Worm (Caenorhabditis elegans) whole organism, L4 larva: Measurements from ENCODE around the gene Y46G5A.36.
A peak's percentile ranks its signal among the peaks of the same experiment; 100 is the strongest.

Source experiments
- F10B5.3 ChIP-seq: sonication (generic microtip); optimal IDR thresholded peaks from 2 replicates; lab custom pipeline; 2016; ENCODE audit warnings: mild to moderate bottlenecking, missing genetic modification characterization, missing compliant biosample characterization
- F37D6.2 ChIP-seq: sonication (generic microtip); optimal IDR thresholded peaks from 2 replicates; lab custom pipeline; 2016; ENCODE audit warnings: mild to moderate bottlenecking, missing genetic modification characterization, missing compliant biosample characterization
- F49E8.2 ChIP-seq: sonication (generic microtip); optimal IDR thresholded peaks from 2 replicates; lab custom pipeline; 2016; ENCODE audit warnings: missing compliant biosample characterization, mild to moderate bottlenecking, missing genetic modification characterization, borderline replicate concordance
- Y75B8A.6 ChIP-seq: fragments of 200-800 bp; sonication (Bioruptor generic); IDR thresholded peaks from 2 replicates; pipeline ENCODE4 v1.3.6; 2022; ENCODE audit warnings: missing genetic modification reagents, missing genetic modification characterization, missing compliant biosample characterization
- ZK337.2 ChIP-seq: fragments of 200-800 bp; sonication (Bioruptor generic); IDR thresholded peaks from 2 replicates; pipeline ENCODE4 v1.3.6; 2022; ENCODE audit warnings: missing genetic modification reagents, missing genetic modification characterization, missing compliant biosample characterization
- ZK546.5 ChIP-seq, 2 experiments: sonication (generic microtip); optimal IDR thresholded peaks; 2 replicates each; lab custom pipeline; 2017; ENCODE audit warnings: missing biosample characterization in 2 of 2, missing genetic modification characterization in 2 of 2
- aha-1 ChIP-seq: fragments of 150-350 bp; peaks from one replicate; lab custom pipeline; 2014; ENCODE audit warnings: missing biosample characterization, missing genetic modification characterization
- aly-2 ChIP-seq: sonication (generic microtip); optimal IDR thresholded peaks from 2 replicates; lab custom pipeline; 2018; ENCODE audit warnings: missing biosample characterization, missing genetic modification characterization
- attf-4 ChIP-seq: sonication (generic microtip); optimal IDR thresholded peaks from 3 replicates; lab custom pipeline; 2017; ENCODE audit warnings: missing biosample characterization, missing genetic modification characterization
- ceh-20 ChIP-seq: fragments of 200-800 bp; sonication (Bioruptor generic); IDR thresholded peaks from 2 replicates; pipeline ENCODE4 v1.3.6; 2022; ENCODE audit warnings: missing genetic modification reagents, missing genetic modification characterization, missing compliant biosample characterization
- daf-16 ChIP-seq, 3 experiments: sonication (generic microtip); optimal IDR thresholded peaks; 2 replicates each; lab custom pipeline; 2016 to 2017; ENCODE audit warnings: missing genetic modification characterization in 3 of 3, missing genetic modification reagents in 3 of 3, mild to moderate bottlenecking in 2 of 3, missing compliant biosample characterization in 2 of 3, missing biosample characterization in 1 of 3, moderate library complexity in 1 of 3
- dmd-8 ChIP-seq: fragments of 200-800 bp; sonication (Bioruptor generic); IDR thresholded peaks from 2 replicates; pipeline ENCODE4 v1.3.6; 2022; ENCODE audit warnings: missing genetic modification characterization, missing compliant biosample characterization
- dve-1 ChIP-seq: sonication (generic microtip); optimal IDR thresholded peaks from 2 replicates; lab custom pipeline; 2017; ENCODE audit warnings: antibody characterized with exemption, mild to moderate bottlenecking, missing genetic modification characterization, missing compliant biosample characterization; ENCODE audit not compliant: insufficient read depth
- egl-27 ChIP-seq: sonication (generic microtip); optimal IDR thresholded peaks from 3 replicates; lab custom pipeline; 2017; ENCODE audit warnings: missing biosample characterization, missing genetic modification reagents, missing genetic modification characterization
- gei-8 ChIP-seq: fragments of 200-800 bp; sonication (Bioruptor generic); optimal IDR thresholded peaks from 2 replicates; lab custom pipeline; 2018; ENCODE audit warnings: mild to moderate bottlenecking, missing genetic modification characterization, missing compliant biosample characterization
- hif-1 ChIP-seq, 2 experiments: sonication (generic microtip); optimal IDR thresholded peaks; 2 replicates each; lab custom pipeline; 2016 to 2017; ENCODE audit warnings: missing compliant biosample characterization in 2 of 2, missing genetic modification characterization in 2 of 2, missing genetic modification reagents in 2 of 2, missing genotype in 2 of 2, mild to moderate bottlenecking in 1 of 2
- hlh-11 ChIP-seq: fragments of 200-800 bp; sonication (Bioruptor generic); optimal IDR thresholded peaks from 2 replicates; lab custom pipeline; 2018; ENCODE audit warnings: mild to moderate bottlenecking, missing genetic modification characterization, missing compliant biosample characterization
- hlh-30 ChIP-seq: sonication (generic microtip); optimal IDR thresholded peaks from 2 replicates; lab custom pipeline; 2017; ENCODE audit warnings: antibody characterized with exemption, mild to moderate bottlenecking, missing genetic modification characterization, missing compliant biosample characterization; ENCODE audit not compliant: insufficient read depth
- jun-1 ChIP-seq: fragments of 150-350 bp; optimal IDR thresholded peaks from 2 replicates; lab custom pipeline; 2014; ENCODE audit warnings: missing biosample characterization, missing genetic modification reagents, missing genetic modification characterization
- lim-7 ChIP-seq: fragments of 200-800 bp; sonication (Bioruptor generic); IDR thresholded peaks from 2 replicates; pipeline ENCODE4 v1.3.6; 2022; ENCODE audit warnings: missing genetic modification characterization, missing compliant biosample characterization
- lin-1 ChIP-seq: fragments of 200-800 bp; sonication (Bioruptor generic); IDR thresholded peaks from 2 replicates; pipeline ENCODE4 v1.3.6; 2022; ENCODE audit warnings: missing genetic modification reagents, missing genetic modification characterization, missing compliant biosample characterization
- lin-13 ChIP-seq: fragments of 150-350 bp; optimal IDR thresholded peaks from 2 replicates; lab custom pipeline; 2014; ENCODE audit warnings: missing biosample characterization, missing genetic modification reagents, missing genetic modification characterization
- lin-38 ChIP-seq: fragments of 200-800 bp; sonication (Bioruptor generic); IDR thresholded peaks from 2 replicates; pipeline ENCODE4 v1.3.6; 2022; ENCODE audit warnings: missing genetic modification reagents, missing genetic modification characterization, missing compliant biosample characterization
- lin-39 ChIP-seq: fragments of 150-350 bp; optimal IDR thresholded peaks from 2 replicates; lab custom pipeline; 2014; ENCODE audit warnings: missing biosample characterization, missing genetic modification reagents, missing genetic modification characterization
- madf-5 ChIP-seq, 2 experiments: fragments of 200-800 bp; sonication (Bioruptor generic); IDR thresholded peaks; 2 replicates each; pipeline ENCODE4 v1.3.6; 2022; ENCODE audit warnings: missing compliant biosample characterization in 2 of 2, missing genetic modification characterization in 2 of 2
- mdl-1 ChIP-seq, 2 experiments: fragments of 150-350 bp in 1 of 2; sonication (generic microtip) in 1 of 2; optimal IDR thresholded peaks; 2 replicates each; lab custom pipeline; 2014 to 2017; ENCODE audit warnings: missing biosample characterization in 2 of 2, missing genetic modification characterization in 2 of 2
- mdt-29 ChIP-seq: fragments of 200-800 bp; sonication (Bioruptor generic); IDR thresholded peaks from 2 replicates; pipeline ENCODE4 v1.3.6; 2022; ENCODE audit warnings: missing genetic modification reagents, missing genetic modification characterization, missing compliant biosample characterization
- nhr-102 ChIP-seq: sonication (generic microtip); optimal IDR thresholded peaks from 2 replicates; lab custom pipeline; 2016; ENCODE audit warnings: mild to moderate bottlenecking, missing genetic modification characterization, moderate library complexity, missing compliant biosample characterization
- nhr-11 ChIP-seq: fragments of 150-350 bp; optimal IDR thresholded peaks from 2 replicates; lab custom pipeline; 2014; ENCODE audit warnings: missing biosample characterization, missing genetic modification characterization
- nhr-111 ChIP-seq: fragments of 200-800 bp; sonication (Bioruptor generic); optimal IDR thresholded peaks from 2 replicates; lab custom pipeline; 2018; ENCODE audit warnings: mild to moderate bottlenecking, missing genetic modification characterization, missing compliant biosample characterization
- nhr-237 ChIP-seq: sonication (generic microtip); optimal IDR thresholded peaks from 2 replicates; lab custom pipeline; 2017; ENCODE audit warnings: missing biosample characterization, missing genetic modification characterization
- nhr-25 ChIP-seq: sonication (generic microtip); optimal IDR thresholded peaks from 2 replicates; lab custom pipeline; 2017; ENCODE audit warnings: missing genetic modification characterization, mild to moderate bottlenecking, missing compliant biosample characterization, antibody characterized with exemption, moderate library complexity, borderline replicate concordance; ENCODE audit not compliant: insufficient read depth
- nhr-28 ChIP-seq: fragments of 150-350 bp; optimal IDR thresholded peaks from 2 replicates; lab custom pipeline; 2014; ENCODE audit warnings: missing biosample characterization, missing genetic modification characterization
- nhr-48 ChIP-seq: sonication (generic microtip); optimal IDR thresholded peaks from 2 replicates; lab custom pipeline; 2016; ENCODE audit warnings: mild to moderate bottlenecking, missing genetic modification characterization, missing compliant biosample characterization
- nhr-76 ChIP-seq: fragments of 150-350 bp; optimal IDR thresholded peaks from 2 replicates; lab custom pipeline; 2014; ENCODE audit warnings: missing biosample characterization, missing genetic modification characterization
- pha-4 ChIP-seq, 2 experiments: fragments of 150-350 bp in 1 of 2; fragments of 200-800 bp in 1 of 2; sonication (Bioruptor generic) in 1 of 2; IDR thresholded peaks in 1 of 2; optimal IDR thresholded peaks in 1 of 2; 2 replicates each; pipeline versions ENCODE4 v1.3.6 to Lab custom; 2014 to 2022; ENCODE audit warnings: missing genetic modification characterization in 2 of 2, missing genetic modification reagents in 2 of 2, missing biosample characterization in 1 of 2, missing compliant biosample characterization in 1 of 2
- pqm-1 ChIP-seq: sonication (generic microtip); optimal IDR thresholded peaks from 2 replicates; lab custom pipeline; 2017; ENCODE audit warnings: missing biosample characterization, missing genetic modification characterization
- zag-1 ChIP-seq: fragments of 150-350 bp; optimal IDR thresholded peaks from 2 replicates; lab custom pipeline; 2014; ENCODE audit warnings: missing biosample characterization, missing genetic modification characterization
- zfp-2 ChIP-seq: sonication (generic microtip); optimal IDR thresholded peaks from 2 replicates; lab custom pipeline; 2016; ENCODE audit warnings: mild to moderate bottlenecking, missing genetic modification characterization, missing compliant biosample characterization
- zip-11 ChIP-seq: fragments of 200-800 bp; sonication (Bioruptor generic); IDR thresholded peaks from 2 replicates; pipeline ENCODE4 v1.3.6; 2022; ENCODE audit warnings: missing genetic modification characterization, missing compliant biosample characterization
- zip-2 ChIP-seq: fragments of 150-350 bp; optimal IDR thresholded peaks from 2 replicates; lab custom pipeline; 2014; ENCODE audit warnings: missing biosample characterization, missing genetic modification characterization

Y46G5A.36 gene

ce11 chrII:12808746-12809145 is 14.7 kb upstream of the Y46G5A.36 start:
- TF ChIP-seq F49E8.2 (peak; percentile 68), aly-2 (tag; lab: Kevin White, UChicago) (no peak), lin-38 (GFP tag; lab: Robert Waterston, UW) (peak; percentile 36; the same call in 1 of the 2 replicates)

- no peak for TF ChIP-seq nhr-102
- peak; percentile 87 for TF ChIP-seq zip-2
- TF ChIP-seq hif-1 (tag; optimal IDR thresholded peaks at IDR 0.05; lab: Kevin White, UChicago), result peak in 1 of 2 experiments; percentile 37
- TF ChIP-seq pqm-1 (tag; lab: Kevin White, UChicago), result no peak
- no peak for TF ChIP-seq egl-27 (tag; lab: Kevin White, UChicago)
- no peak for TF ChIP-seq attf-4
- TF ChIP-seq nhr-111 (GFP tag; lab: Kevin White, UChicago), result no peak
- TF ChIP-seq lin-13 (GFP tag; lab: Kevin White, UChicago), result no peak
- no peak for TF ChIP-seq pha-4 (GFP tag; IDR thresholded peaks at IDR 0.05; lab: Robert Waterston, UW)
- TF ChIP-seq pha-4 (tag; optimal IDR thresholded peaks at IDR 0.05; lab: Kevin White, UChicago), result no peak
- TF ChIP-seq nhr-25 (tag; lab: Kevin White, UChicago), result no peak
- no peak for TF ChIP-seq zag-1 (tag; lab: Kevin White, UChicago)
- no peak for TF ChIP-seq nhr-11 (tag; lab: Kevin White, UChicago)
- TF ChIP-seq nhr-48 (tag; lab: Kevin White, UChicago), result no peak
- no peak for TF ChIP-seq ZK546.5 (tag; optimal IDR thresholded peaks at IDR 0.05; lab: Kevin White, UChicago)
- no peak for TF ChIP-seq nhr-76
- no peak for TF ChIP-seq F37D6.2 (tag; lab: Kevin White, UChicago)
- TF ChIP-seq ZK337.2, result no peak
Observed at ce11 chrII:12809725-12810124, 13.8 kb upstream of the Y46G5A.36 start.

- TF ChIP-seq pqm-1 (tag; lab: Kevin White, UChicago) (peak; percentile 15), lim-7 (GFP tag; lab: Robert Waterston, UW) (no peak), daf-16 (GFP tag; optimal IDR thresholded peaks at IDR 0.05; lab: Kevin White, UChicago) (no peak), daf-16 (tag; optimal IDR thresholded peaks at IDR 0.05; lab: Kevin White, UChicago) (peak; percentile 52)
- TF ChIP-seq, all 104 proteins: peak for 2
Observed at ce11 chrII:12810709-12811108, 12.8 kb upstream of the Y46G5A.36 start, which contains the start of gene Y46G5A.20. Y46G5A.20 (plus strand) TSS chrII:12811009.

ce11 chrII:12813253-12813652 is 10.2 kb upstream of the Y46G5A.36 start:
- TF ChIP-seq aha-1 (tag; lab: Kevin White, UChicago) (peak; percentile 95), F10B5.3 (tag; lab: Kevin White, UChicago) (no peak)

- TF ChIP-seq nhr-237 (tag; lab: Kevin White, UChicago) (no peak), nhr-25 (tag; lab: Kevin White, UChicago) (no peak), hlh-30 (tag; lab: Kevin White, UChicago) (peak; percentile 41), mdt-29 (peak; percentile 92), Y75B8A.6 (GFP tag; lab: Robert Waterston, UW) (no peak), pqm-1 (tag; lab: Kevin White, UChicago) (peak; percentile 82), zip-11 (no peak), nhr-28 (tag; lab: Kevin White, UChicago) (peak; percentile 43), madf-5 (GFP tag; IDR thresholded peaks at IDR 0.05; lab: Robert Waterston, UW) (no peak), gei-8 (GFP tag; lab: Kevin White, UChicago) (no peak), dmd-8 (GFP tag; lab: Robert Waterston, UW) (no peak), aly-2 (tag; lab: Kevin White, UChicago) (no peak), lin-1 (no peak), zfp-2 (tag; lab: Kevin White, UChicago) (no peak), ceh-20 (no peak), hlh-11 (peak; percentile 40), lin-39 (tag; lab: Kevin White, UChicago) (no peak), nhr-102 (no peak), mdl-1 (tag; optimal IDR thresholded peaks at IDR 0.05; lab: Kevin White, UChicago) (peak in 1 of 2 experiments; percentile 10), dve-1 (tag; lab: Kevin White, UChicago) (peak; percentile 55), nhr-76 (no peak), jun-1 (no peak)
Observed at ce11 chrII:12816412-12817146, 6.9 kb upstream of the Y46G5A.36 start, which contains the start of gene acl-7. acl-7 (minus strand) TSS chrII:12816462.
